Fruit fly (Drosophila melanogaster) S2 (cell line): ENCODE measurements around the gene DnaJ-H.
"Not testable (repeated sequence)": the region's sequence is repeated elsewhere in the genome, so short reads cannot be mapped to it uniquely, and the experiment has no call there.

Experiments used
- CG8478 ChIP-seq: fragments of >200 bp; optimal IDR thresholded peaks from 2 replicates; lab custom pipeline; 2018
- CTCF ChIP-seq, 2 experiments: fragments of >200 bp; optimal IDR thresholded peaks; 2 replicates each; lab custom pipeline; 2018

The DnaJ-H gene

dm6 chr2L:13165802-13166347 is at the start of gene DnaJ-H:
TSS of gene DnaJ-H (minus strand) at chr2L:13166072.
- no peak for TF ChIP-seq CTCF (optimal IDR thresholded peaks at IDR 0.05; lab: Kevin White, UChicago)

DNA sequence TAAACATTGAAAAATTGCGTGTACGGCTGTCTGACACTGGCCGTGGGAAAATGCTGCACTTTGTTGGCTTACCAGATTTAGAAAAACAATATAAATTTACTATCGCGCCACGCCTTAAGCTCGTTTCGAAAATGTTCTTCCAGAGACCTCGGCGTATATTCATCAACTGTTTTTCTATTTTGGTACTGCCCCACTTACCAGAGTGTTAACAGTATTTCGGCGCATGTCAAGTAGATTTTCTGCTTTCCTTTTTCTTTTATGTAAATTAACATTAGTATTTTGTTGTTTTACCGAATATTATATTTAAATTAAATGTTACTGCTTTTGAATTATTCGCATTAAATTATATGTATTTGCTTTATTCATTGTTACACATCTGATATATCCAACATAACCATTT is 49.1 kb upstream of the DnaJ-H start, which contains the start of gene kek4:
Gene kek4 (minus strand): TSS at position 341 of the 400 bp plus-strand sequence.
- TF ChIP-seq CG8478 (no peak), CTCF (optimal IDR thresholded peaks at IDR 0.05; lab: Kevin White, UChicago) (no peak)

DNA sequence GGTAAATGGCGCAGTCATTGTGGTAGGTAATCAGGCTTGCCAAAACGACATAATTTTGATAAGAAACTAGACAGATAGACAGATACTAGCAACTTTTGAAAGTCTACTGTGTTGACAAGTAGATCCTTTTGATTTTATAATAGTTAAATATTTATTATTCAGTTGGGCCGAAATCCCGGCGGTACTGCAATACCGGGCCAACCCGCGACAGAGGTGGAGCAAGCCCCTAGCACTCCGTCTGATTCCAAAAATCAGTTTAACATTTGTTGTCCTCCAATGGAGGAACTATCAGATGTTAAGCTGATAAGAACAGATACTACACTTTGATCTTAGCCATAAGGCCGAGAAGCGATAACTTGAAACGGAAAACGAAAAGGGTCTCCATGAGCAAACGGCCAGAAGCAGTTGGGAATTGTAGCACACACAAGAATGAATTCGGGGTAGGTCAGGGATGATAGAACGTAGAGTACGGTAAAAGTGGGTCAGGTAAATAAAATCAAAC is 45.9 kb upstream of the DnaJ-H start, which contains the start of gene CG15482:
Gene CG15482 (minus strand): TSS at position 51 of the 502 bp plus-strand sequence.
- not testable (repeated sequence) for TF ChIP-seq CTCF (optimal IDR thresholded peaks at IDR 0.05; lab: Kevin White, UChicago); CG8478

DNA sequence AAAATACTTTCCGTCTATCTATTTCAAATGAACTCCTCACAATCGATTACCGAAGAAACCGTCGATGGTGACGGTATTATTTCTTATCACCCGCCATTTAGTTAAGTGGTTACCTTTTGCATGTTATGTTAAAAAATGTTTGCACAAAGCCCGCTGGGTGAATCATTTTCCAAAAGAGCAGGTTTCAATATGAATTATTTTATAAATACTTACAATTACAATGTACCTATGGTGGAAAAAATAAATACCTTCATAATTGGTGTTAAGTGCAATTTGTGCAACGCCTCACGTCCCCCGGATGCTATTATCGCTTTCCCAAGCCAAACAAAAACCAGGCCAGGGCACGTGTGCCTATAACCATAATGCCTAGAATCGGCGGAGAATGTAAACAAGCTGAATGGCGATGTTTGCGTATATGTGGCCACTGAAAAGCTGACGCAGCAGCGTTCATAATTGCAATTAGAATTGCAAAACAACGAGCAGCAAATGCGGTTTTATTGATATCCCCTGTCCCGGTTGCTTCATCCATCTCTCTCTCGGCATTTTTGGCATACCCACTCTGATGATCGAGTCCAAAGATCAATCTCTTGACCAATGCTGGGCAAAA is 41.1 kb upstream of the DnaJ-H start:
- TF ChIP-seq CG8478 (no peak), CTCF (optimal IDR thresholded peaks at IDR 0.05; lab: Kevin White, UChicago) (no peak)

- TF ChIP-seq CG8478 (no peak), CTCF (optimal IDR thresholded peaks at IDR 0.05; lab: Kevin White, UChicago) (no peak)
Measured at dm6 chr2L:13206077-13206668, 40.3 kb upstream of the DnaJ-H start.

dm6 chr2L:13205256-13205655 is 39.4 kb upstream of the DnaJ-H start:
- TF ChIP-seq CG8478 (no peak), CTCF (optimal IDR thresholded peaks at IDR 0.05; lab: Kevin White, UChicago) (no peak)

- no peak for TF ChIP-seq CTCF (optimal IDR thresholded peaks at IDR 0.05; lab: Kevin White, UChicago)
- no peak for TF ChIP-seq CG8478
Measured at dm6 chr2L:13204151-13204550, 38.3 kb upstream of the DnaJ-H start.

DNA sequence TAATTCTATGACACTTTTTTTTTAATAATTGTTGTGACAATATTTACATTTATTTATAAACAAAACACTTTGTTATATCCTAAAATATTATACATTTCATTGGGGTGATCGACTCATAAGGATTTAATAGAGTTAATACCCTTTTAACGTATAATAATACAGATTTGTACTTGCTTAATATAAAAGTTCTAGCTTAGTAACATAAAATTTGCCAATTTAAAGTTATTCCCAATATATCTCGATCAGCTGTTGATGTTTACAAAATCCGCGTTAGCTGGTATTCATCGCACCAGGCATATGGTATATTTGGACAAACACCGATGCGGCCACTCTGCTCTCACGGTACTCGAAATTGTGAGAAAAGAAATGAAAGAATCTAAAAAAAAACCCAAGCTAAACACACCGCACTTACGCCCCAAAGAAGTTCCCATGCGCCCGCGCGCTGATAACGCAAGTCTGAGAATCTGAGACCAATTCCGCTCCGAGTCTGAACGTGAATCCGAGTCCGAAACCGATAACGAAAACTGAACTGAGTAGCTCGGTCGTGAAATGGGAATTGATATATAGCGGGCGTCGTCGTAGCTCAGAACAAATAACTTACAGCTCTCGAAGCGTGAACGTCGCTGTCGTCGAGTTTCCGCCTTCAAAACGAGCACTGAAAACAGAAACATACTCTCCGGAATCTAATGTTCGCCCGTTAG is 37.7 kb upstream of the DnaJ-H start, which contains the start of gene Pect:
Gene Pect (plus strand): TSS at position 326 of the 701 bp plus-strand sequence.
- TF ChIP-seq CTCF (optimal IDR thresholded peaks at IDR 0.05; lab: Kevin White, UChicago) (no peak), CG8478 (no peak)

DNA sequence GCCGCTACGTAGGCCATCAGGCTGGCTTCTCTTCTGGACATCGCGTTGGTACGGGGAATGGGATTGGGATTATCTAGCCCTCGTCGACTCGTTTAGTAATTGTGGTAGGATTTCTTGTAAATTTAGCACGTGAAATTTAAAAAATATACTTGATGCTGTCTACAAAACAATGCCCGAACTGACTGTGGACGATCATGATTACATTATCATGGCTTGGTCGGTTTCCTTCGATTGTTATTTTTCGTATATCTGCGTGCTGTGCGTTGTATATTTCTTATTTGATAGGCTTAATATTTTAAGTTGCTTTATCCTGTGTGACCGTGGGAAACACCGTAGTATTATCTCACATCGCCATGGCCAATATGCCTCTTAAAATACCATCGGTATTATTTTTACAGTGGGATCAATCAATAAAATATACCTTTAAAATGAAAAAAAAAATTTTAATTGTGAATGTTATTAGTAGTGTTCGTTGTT is 37.1 kb upstream of the DnaJ-H start, which contains the start of gene CG16972:
Gene CG16972 (minus strand): TSS at position 336 of the 477 bp plus-strand sequence.
- TF ChIP-seq CTCF (optimal IDR thresholded peaks at IDR 0.05; lab: Kevin White, UChicago): no peak
- TF ChIP-seq CG8478: no peak

DNA sequence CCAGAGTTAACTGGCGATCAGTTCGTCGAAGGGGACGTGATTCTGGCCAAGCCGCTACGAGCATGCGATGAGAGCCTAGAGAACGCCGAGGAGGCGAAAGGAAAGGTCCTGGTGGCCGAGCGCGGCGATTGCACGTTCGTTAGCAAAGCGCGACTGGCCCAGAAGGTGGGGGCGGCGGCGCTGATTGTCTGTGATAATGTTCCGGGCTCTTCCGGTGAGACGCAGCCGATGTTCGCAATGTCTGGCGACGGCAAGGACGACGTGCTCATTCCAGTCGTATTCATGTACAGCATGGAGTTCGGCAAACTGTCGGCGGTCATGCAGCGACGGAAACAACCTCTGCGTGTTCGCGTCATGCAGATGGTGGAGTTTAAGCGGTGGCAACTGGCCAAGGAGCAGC is 29.9 kb upstream of the DnaJ-H start:
- TF ChIP-seq CTCF (optimal IDR thresholded peaks at IDR 0.05; lab: Kevin White, UChicago) (no peak), CG8478 (no peak)

dm6 chr2L:13191894-13192293 is 26.0 kb upstream of the DnaJ-H start, which contains the start of the genes CG16974 and Edem2:
TSS of gene CG16974 (minus strand) at chr2L:13191979.
TSS of gene Edem2 (plus strand) at chr2L:13192201.
- TF ChIP-seq CTCF (optimal IDR thresholded peaks at IDR 0.05; lab: Kevin White, UChicago) (no peak), CG8478 (no peak)

DNA sequence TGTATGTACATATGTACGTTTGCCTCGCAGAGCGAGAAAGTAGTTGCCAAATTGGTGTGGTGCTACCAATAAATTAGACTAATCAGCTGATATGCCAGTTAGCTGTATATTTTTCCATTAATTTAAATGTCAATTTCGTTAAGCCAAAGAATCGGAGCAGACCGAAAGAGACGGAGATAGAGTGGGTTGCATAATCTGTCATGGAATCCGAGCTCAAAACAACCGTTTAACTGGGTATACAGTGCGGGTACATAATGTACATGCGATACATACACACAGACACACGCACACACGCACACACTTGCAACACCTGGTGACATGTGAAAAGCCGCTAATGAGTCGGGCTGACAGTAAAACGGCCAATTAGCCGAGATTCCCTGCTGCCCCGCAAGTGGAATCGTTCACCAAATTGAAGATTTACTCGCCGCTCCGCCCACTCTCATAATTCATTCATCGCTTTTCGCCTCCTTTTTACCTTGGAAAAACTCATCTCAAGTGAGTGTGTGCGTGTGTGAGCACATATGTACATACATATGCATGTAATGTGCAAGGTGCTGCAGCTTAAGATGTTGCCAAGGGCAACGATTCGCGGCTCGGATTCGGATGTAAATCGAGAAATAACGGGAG is 25.3 kb upstream of the DnaJ-H start:
- no peak for TF ChIP-seq CG8478
- no peak for TF ChIP-seq CTCF (optimal IDR thresholded peaks at IDR 0.05; lab: Kevin White, UChicago)

dm6 chr2L:13190534-13190933 is 24.7 kb upstream of the DnaJ-H start:
- no peak for TF ChIP-seq CTCF (optimal IDR thresholded peaks at IDR 0.05; lab: Kevin White, UChicago)
- TF ChIP-seq CG8478: no peak

dm6 chr2L:13183150-13183549 is 17.3 kb upstream of the DnaJ-H start, which contains the start of gene Rsph1:
TSS of gene Rsph1 (plus strand) at chr2L:13183450.
- no peak for TF ChIP-seq CG8478
- TF ChIP-seq CTCF (optimal IDR thresholded peaks at IDR 0.05; lab: Kevin White, UChicago): no peak

- TF ChIP-seq CTCF (optimal IDR thresholded peaks at IDR 0.05; lab: Kevin White, UChicago) (no peak), CG8478 (no peak)
Measured at dm6 chr2L:13182415-13182814, 16.5 kb upstream of the DnaJ-H start, which contains the start of gene Mgat3. TSS of gene Mgat3 (minus strand) at chr2L:13182596.
